Fruit fly (Drosophila melanogaster): ENCODE data around the gene CG11694.

DNA sequence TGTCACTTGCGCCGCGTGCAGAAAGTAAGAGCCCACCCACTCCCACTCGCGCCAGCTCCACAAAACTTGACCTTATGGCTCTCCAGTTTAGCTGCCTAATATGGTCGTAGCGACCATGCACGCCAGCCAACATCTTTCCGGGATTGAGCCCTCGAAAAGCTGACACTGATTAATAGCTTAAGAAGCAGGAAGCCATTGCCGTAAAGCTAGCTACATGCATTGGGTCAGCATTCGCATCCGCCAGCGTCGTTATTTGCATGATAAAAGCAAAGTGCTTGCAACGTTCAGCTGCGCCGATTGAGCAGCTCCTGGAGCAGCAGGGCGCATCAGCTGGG, 5.0 kb downstream of the CG11694 start:
- TF ChIP-seq CTCF (GFP tag; optimal IDR thresholded peaks at IDR 0.05) (no peak), CG6813 (GFP tag; optimal IDR thresholded peaks at IDR 0.05) (no peak)

All from whole organism, embryonic.